Fruit fly (Drosophila melanogaster) S2 (cell line): ENCODE measurements around the gene yellow-f.

Experiments
- CG8478 ChIP-seq: fragments of >200 bp; optimal IDR thresholded peaks from 2 replicates; lab custom pipeline; 2018
- CTCF ChIP-seq, 2 experiments: fragments of >200 bp; optimal IDR thresholded peaks; 2 replicates each; lab custom pipeline; 2018

Gene yellow-f

DNA sequence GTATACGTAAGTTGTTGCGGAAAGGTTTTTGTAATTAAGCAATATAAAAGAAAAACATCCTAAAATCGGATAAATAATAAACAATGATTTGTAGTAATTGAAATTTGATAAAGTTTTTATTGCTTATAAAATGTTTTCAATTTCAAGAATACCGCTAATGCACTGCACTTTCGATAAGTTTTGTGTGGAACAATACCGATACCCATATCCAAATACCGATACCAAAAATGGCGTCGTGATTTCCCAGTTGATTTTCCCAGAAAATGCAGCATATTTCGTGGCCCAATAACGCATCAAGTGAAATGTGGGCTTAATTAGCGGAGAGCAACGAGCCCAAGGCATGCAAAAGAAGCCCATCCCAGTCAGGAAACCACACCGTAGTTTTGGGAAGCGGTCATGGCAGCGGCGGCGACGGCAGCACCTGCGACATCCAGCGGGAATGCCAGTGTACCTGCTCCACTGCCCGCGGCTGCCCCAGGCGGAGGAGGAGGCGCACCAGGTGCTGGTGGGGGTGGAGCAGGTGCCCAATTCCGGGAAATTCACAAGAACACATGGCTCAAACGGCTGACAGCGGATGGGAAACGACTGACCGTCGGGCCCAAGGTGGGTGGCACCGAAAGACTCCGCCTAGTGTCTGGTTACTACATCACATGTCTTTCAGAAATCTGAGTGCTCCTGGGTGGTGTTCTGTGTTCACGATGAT is 7.0 kb downstream of the yellow-f start, which contains the start of gene CG31342:
TSS of gene CG31342 (plus strand) at position 214 of the 703 bp plus-strand sequence.
- TF ChIP-seq CTCF (optimal IDR thresholded peaks at IDR 0.05; lab: Kevin White, UChicago) = no peak
- no peak for TF ChIP-seq CG8478 (lab: Kevin White, UChicago)

DNA sequence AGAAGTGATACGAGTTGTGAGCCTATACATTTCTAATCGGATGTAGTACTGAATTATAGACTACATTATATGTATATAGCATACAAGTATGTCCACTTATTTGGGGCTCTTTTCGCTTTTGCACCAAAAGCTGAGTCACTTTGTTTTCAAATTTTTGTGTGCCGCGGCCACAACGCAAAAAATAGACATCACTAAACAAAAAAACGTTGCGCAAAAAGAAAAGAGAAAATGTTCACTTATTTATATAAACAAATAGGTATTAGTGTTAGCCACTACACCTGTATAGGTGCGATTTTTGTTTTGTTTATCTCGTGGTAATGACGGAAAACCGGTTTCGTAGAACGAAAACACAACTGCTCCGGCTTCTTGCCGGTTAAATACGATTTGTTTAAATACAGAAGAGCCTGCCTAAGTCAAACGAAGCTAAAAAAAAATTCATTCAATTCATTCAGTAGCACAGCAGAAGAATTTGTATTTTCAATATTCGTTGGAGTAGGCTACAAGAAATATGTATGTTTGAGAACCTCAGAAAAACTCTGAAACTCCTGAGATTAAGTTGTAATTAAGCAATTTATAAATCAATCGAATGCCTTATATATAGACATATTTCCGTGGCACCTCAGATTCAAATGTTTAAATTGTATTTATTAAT is 9.9 kb downstream of the yellow-f start:
- TF ChIP-seq CG8478 (lab: Kevin White, UChicago) (no peak), CTCF (optimal IDR thresholded peaks at IDR 0.05; lab: Kevin White, UChicago) (no peak)

DNA sequence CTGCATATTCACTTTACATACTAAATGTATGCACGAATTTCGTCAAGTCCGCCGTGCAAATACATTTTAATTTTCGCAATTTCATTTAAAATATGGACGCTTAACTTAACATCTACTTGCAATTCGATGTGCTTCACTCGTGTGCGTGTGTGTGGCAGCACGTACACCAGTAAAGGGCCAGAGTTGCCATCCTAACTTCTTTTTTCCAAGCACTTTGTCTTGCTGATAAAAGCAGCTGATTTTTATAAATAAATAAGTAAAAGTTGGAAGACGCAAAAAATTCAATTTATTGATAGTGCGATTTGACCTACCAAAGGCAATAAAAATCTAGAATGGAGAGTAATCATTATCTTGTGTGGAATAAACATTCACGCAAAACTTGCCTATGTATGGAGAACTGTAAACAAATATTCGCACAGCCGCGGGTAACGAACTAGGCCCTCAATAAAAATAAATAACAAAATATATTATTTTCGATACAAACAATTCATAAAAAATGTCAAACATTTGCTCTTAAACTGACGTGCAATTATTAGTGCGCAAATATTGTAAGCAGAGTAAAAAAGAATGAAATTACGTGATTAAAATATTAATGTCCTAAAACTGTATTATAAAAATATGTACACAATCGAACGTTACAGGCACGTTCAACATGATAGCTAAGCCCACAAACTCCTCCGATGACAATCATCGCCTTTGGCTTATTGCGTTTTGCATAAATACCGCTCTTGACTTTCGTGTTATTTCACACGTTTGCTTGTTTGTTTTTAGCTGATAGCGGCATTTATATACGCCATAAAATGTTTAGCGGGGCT is 10.6 kb downstream of the yellow-f start:
- no peak for TF ChIP-seq CTCF (optimal IDR thresholded peaks at IDR 0.05; lab: Kevin White, UChicago)
- no peak for TF ChIP-seq CG8478 (lab: Kevin White, UChicago)

- TF ChIP-seq CG8478 (lab: Kevin White, UChicago) (no peak), CTCF (optimal IDR thresholded peaks at IDR 0.05; lab: Kevin White, UChicago) (no peak)
Measured at dm6 chr3R:12981334-12982166, 11.5 kb downstream of the yellow-f start.

DNA sequence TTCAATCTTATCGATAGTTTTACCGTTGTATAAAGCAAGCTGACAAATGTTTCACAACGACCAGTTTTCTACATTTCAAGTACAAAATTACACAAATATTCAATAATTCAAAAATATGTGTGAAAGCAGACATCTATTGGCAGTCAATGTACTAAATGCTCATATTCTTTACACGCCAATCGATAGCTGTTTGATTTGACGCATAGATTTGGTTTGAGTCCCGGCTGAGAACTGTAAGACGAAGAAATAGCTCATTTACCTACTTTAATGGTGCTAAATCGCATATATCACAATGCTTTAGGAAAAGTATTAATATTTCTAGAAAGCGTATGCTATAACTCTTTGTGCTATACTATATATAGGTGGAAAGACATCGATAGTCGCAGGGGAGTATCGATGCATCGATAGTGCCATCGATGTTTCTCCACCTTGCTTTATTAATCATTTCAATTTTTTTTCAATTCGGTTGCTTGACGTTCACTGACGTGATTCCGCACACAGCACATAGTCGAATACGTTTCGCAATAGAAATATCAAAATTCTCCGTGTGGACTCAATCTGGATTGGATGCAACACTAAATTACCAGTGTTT is 12.3 kb downstream of the yellow-f start, which contains the start of gene Paip2:
TSS of gene Paip2 (plus strand) at position 165 of the 592 bp plus-strand sequence.
- no peak for TF ChIP-seq CG8478 (lab: Kevin White, UChicago)
- peak; percentile 84 to 86 for TF ChIP-seq CTCF (optimal IDR thresholded peaks at IDR 0.05; lab: Kevin White, UChicago)

DNA sequence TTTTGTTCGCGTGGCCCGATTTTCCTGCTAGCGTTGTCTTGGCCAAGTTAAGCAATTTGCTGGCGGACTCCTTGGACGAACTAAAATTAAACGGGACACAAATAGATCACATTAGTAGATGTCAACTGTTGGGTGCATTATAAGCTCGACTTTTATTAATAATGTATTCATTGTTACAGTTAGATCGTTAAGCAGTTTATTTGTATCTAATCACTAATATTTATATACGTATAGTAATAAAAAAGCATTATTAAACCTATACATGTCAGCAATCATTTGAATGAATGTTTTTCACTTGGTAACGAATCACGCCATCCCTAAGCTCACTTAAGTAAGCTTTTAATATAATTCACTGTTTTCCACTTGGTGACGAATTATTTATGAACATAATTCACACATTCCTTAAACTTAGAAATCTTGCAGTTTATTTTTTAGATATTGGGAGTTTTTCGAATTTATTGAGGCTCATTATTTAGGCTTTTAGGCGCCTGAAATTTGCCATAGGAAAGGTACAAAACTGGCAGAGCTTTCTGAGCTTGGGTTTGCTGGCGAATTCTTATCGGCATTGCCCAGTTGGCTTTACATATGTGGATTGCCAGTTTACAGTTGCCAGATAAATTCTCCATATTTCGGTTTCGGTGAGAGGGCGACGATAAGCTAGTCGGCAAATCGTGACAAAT is 15.5 kb downstream of the yellow-f start, which contains the start of the genes CG7381 and CG7091:
TSS of gene CG7381 (minus strand) at position 101 of the 680 bp plus-strand sequence.
TSS of gene CG7091 (plus strand) at position 630 of the 680 bp plus-strand sequence.
- TF ChIP-seq CG8478 (lab: Kevin White, UChicago) = no peak
- TF ChIP-seq CTCF (optimal IDR thresholded peaks at IDR 0.05; lab: Kevin White, UChicago) = no peak

dm6 chr3R:12975223-12975622 is 17.8 kb downstream of the yellow-f start:
- TF ChIP-seq CTCF (optimal IDR thresholded peaks at IDR 0.05; lab: Kevin White, UChicago) (no peak), CG8478 (lab: Kevin White, UChicago) (no peak)

DNA sequence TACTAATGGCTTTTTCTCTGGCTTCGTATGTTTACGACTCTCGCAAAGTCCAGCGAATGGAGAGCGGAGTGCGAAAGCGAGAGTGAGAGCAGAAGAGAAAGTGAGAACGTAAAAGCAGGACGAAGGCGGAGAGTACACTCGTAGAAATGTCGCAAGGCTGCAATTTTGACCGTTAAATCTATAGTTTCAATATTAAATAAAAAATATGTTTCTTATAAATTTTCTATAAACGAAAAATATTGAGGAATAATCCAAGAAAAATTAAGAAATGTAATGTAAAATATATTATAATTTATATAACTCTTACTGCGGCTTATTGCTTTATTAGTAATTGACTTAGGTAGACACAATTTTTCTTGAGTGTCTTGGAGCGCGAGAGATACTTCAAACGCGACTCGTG is 18.6 kb downstream of the yellow-f start:
- TF ChIP-seq CTCF (optimal IDR thresholded peaks at IDR 0.05; lab: Kevin White, UChicago) (no peak), CG8478 (lab: Kevin White, UChicago) (no peak)

DNA sequence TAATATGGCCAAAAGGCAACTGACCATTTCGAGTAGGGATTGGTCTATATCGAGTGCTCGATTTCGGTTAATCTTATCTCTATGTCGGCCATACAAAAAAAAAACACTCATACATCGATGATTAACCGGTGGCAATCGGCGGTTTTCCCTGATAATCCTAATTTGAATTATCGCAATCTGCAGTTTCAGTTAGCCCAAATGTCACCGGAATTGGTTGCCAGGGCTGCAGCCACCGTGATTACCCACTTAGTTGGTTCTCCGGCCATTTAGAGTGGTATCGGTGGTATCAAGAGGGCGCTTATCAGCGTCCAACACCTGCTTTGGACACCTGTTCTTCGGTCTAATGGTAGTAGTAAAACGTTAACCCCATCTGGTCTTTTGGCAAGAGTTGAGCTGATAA is 20.9 kb downstream of the yellow-f start:
- TF ChIP-seq CTCF (optimal IDR thresholded peaks at IDR 0.05; lab: Kevin White, UChicago) (no peak), CG8478 (lab: Kevin White, UChicago) (no peak)

dm6 chr3R:12967612-12968011 is 25.4 kb downstream of the yellow-f start, which contains the start of the genes CG14384 and grsm:
CG14384 (minus strand) TSS chr3R:12967712.
grsm (minus strand) TSS chr3R:12967712.
- no peak for TF ChIP-seq CTCF (optimal IDR thresholded peaks at IDR 0.05; lab: Kevin White, UChicago)
- no peak for TF ChIP-seq CG8478 (lab: Kevin White, UChicago)

dm6 chr3R:12964043-12964442 is 29.0 kb downstream of the yellow-f start:
- no peak for TF ChIP-seq CG8478 (lab: Kevin White, UChicago)
- TF ChIP-seq CTCF (optimal IDR thresholded peaks at IDR 0.05; lab: Kevin White, UChicago) = no peak

DNA sequence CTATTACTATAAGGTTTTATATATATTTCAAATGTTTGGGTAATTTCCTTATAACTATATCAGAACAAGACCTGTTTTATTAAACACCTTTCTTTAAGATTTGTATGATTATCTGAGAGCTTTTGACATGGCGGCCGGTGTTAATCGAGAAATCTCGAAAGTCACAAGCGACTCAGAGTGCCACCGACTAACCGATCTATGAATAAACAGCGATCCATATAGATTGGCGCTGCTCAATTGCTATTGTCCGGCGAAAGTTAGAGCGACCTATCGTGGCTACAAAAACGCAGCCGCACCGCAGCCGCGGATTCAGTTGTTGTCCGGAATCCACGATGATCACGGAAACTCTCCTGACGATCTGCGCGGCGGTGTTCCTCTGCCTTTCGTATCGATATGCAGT is 29.5 kb downstream of the yellow-f start, which contains the start of gene Cyp304a1:
TSS of gene Cyp304a1 (plus strand) at position 301 of the 400 bp plus-strand sequence.
- TF ChIP-seq CTCF (optimal IDR thresholded peaks at IDR 0.05; lab: Kevin White, UChicago) (no peak), CG8478 (lab: Kevin White, UChicago) (no peak)

dm6 chr3R:12962612-12963011 is 30.4 kb downstream of the yellow-f start:
- no peak for TF ChIP-seq CG8478 (lab: Kevin White, UChicago)
- TF ChIP-seq CTCF (optimal IDR thresholded peaks at IDR 0.05; lab: Kevin White, UChicago) = no peak
